Fruit fly (Drosophila melanogaster) whole organism, embryonic: ENCODE data around the gene dlg1.
A peak's percentile ranks its signal among the peaks of the same experiment; 100 is the strongest.

Source experiments
- Aef1 ChIP-seq: fragments of 200-800 bp; sonication (Bioruptor generic); IDR thresholded peaks from 3 replicates; pipeline ENCODE4 v1.3.6; 2022; ENCODE audit warnings: missing biosample characterization, missing genetic modification characterization
- Antp ChIP-seq: fragments of 200-800 bp; sonication (Bioruptor generic); optimal IDR thresholded peaks from 3 replicates; lab custom pipeline; 2016; ENCODE audit warnings: missing biosample characterization, missing genetic modification characterization
- B-H1 ChIP-seq: fragments of 200-800 bp; sonication (Bioruptor generic); IDR thresholded peaks from 3 replicates; pipeline ENCODE4 v1.3.6; 2022; ENCODE audit warnings: missing biosample characterization, missing genetic modification characterization
- Bteb2 ChIP-seq: fragments of 200-800 bp; sonication (Bioruptor generic); optimal IDR thresholded peaks from 2 replicates; lab custom pipeline; 2016; ENCODE audit warnings: missing biosample characterization, missing genetic modification characterization
- C15 ChIP-seq: fragments of 200-800 bp; sonication (Bioruptor generic); IDR thresholded peaks from 3 replicates; pipeline ENCODE4 v1.3.6; 2022; ENCODE audit warnings: missing biosample characterization, missing genetic modification characterization
- CG10431 ChIP-seq: fragments of 200-800 bp; sonication (Bioruptor generic); optimal IDR thresholded peaks from 3 replicates; lab custom pipeline; 2018; ENCODE audit warnings: missing biosample characterization, mild to moderate bottlenecking, missing genetic modification characterization
- CG10543 ChIP-seq: fragments of 200-800 bp; sonication (Bioruptor generic); optimal IDR thresholded peaks from 3 replicates; lab custom pipeline; 2017; ENCODE audit warnings: missing biosample characterization, mild to moderate bottlenecking, missing genetic modification characterization, moderate library complexity
- CG11247 ChIP-seq: fragments of 200-800 bp; sonication (Bioruptor generic); IDR thresholded peaks from 2 replicates; pipeline ENCODE4 v1.3.6; 2022; ENCODE audit warnings: missing biosample characterization, missing genetic modification characterization
- CG14965 ChIP-seq: fragments of 200-800 bp; sonication (Bioruptor generic); optimal IDR thresholded peaks from 2 replicates; lab custom pipeline; 2016; ENCODE audit warnings: missing biosample characterization, missing genetic modification characterization, borderline replicate concordance
- CG15601 ChIP-seq: fragments of 200-800 bp; sonication (Bioruptor generic); optimal IDR thresholded peaks from 3 replicates; lab custom pipeline; 2019; ENCODE audit warnings: missing biosample characterization, mild to moderate bottlenecking, missing genetic modification characterization, moderate library complexity
- CG17385 ChIP-seq: fragments of 200-800 bp; sonication (Bioruptor generic); optimal IDR thresholded peaks from 3 replicates; lab custom pipeline; 2018; ENCODE audit warnings: missing biosample characterization, mild to moderate bottlenecking, missing genetic modification characterization
- CG3065 ChIP-seq: fragments of 200-800 bp; sonication (Bioruptor generic); optimal IDR thresholded peaks from 2 replicates; lab custom pipeline; 2016; ENCODE audit warnings: missing biosample characterization, missing genetic modification characterization
- CG33557 ChIP-seq: fragments of 200-800 bp; sonication (Bioruptor generic); optimal IDR thresholded peaks from 2 replicates; lab custom pipeline; 2019; ENCODE audit warnings: missing biosample characterization, mild to moderate bottlenecking, missing genetic modification characterization, moderate library complexity
- CG43689 ChIP-seq: fragments of 200-800 bp; sonication (Bioruptor generic); IDR thresholded peaks from 2 replicates; pipeline ENCODE4 v1.3.6; 2022; ENCODE audit warnings: missing biosample characterization, missing genetic modification characterization
- CG4707 ChIP-seq: fragments of 200-800 bp; sonication (Bioruptor generic); optimal IDR thresholded peaks from 2 replicates; lab custom pipeline; 2018; ENCODE audit warnings: missing biosample characterization, mild to moderate bottlenecking, missing genetic modification characterization, moderate library complexity
- CG8290 ChIP-seq, 3 experiments: fragments of 200-800 bp; sonication (Bioruptor generic); optimal IDR thresholded peaks; 2 replicates each; lab custom pipeline; 2016 to 2019; ENCODE audit warnings: missing biosample characterization in 3 of 3, missing genetic modification characterization in 3 of 3, mild to moderate bottlenecking in 2 of 3, moderate library complexity in 1 of 3
- CG9797 ChIP-seq: fragments of 200-800 bp; sonication (Bioruptor generic); optimal IDR thresholded peaks from 3 replicates; lab custom pipeline; 2018; ENCODE audit warnings: missing biosample characterization, mild to moderate bottlenecking, missing genetic modification characterization
- Dbx ChIP-seq: fragments of 200-800 bp; sonication (Bioruptor generic); IDR thresholded peaks from 3 replicates; pipeline ENCODE4 v1.3.6; 2022; ENCODE audit warnings: missing biosample characterization, missing genetic modification characterization
- Ets97D ChIP-seq: fragments of 200-800 bp; sonication (Bioruptor generic); optimal IDR thresholded peaks from 3 replicates; lab custom pipeline; 2016; ENCODE audit warnings: missing biosample characterization, missing genetic modification characterization
- Gug ChIP-seq: fragments of 200-800 bp; sonication (Bioruptor generic); IDR thresholded peaks from 4 replicates; pipeline ENCODE4 v1.3.6; 2022; ENCODE audit warnings: missing biosample characterization, missing genetic modification characterization
- HLH54F ChIP-seq: fragments of 200-800 bp; sonication (Bioruptor generic); optimal IDR thresholded peaks from 3 replicates; lab custom pipeline; 2016; ENCODE audit warnings: missing biosample characterization, missing genetic modification characterization
- Hmr ChIP-seq: fragments of 200-800 bp; sonication (Bioruptor generic); optimal IDR thresholded peaks from 3 replicates; lab custom pipeline; 2017; ENCODE audit warnings: mild to moderate bottlenecking, missing biosample characterization, missing genetic modification reagents, missing genetic modification characterization
- Hmx ChIP-seq: fragments of 200-800 bp; sonication (Bioruptor generic); optimal IDR thresholded peaks from 2 replicates; lab custom pipeline; 2016; ENCODE audit warnings: missing biosample characterization, missing genetic modification characterization
- Hr3 ChIP-seq: fragments of 200-800 bp; sonication (Bioruptor generic); optimal IDR thresholded peaks from 3 replicates; lab custom pipeline; 2016; ENCODE audit warnings: missing biosample characterization, missing genetic modification characterization
- Mad ChIP-seq: fragments of 200-800 bp; sonication (Bioruptor generic); optimal IDR thresholded peaks from 2 replicates; lab custom pipeline; 2016; ENCODE audit warnings: missing biosample characterization, missing genetic modification characterization
- Med ChIP-seq: fragments of 200-800 bp; sonication (Bioruptor generic); peaks from one replicate; lab custom pipeline; 2016; ENCODE audit warnings: missing biosample characterization, missing genetic modification characterization, mild to moderate bottlenecking, inconsistent platforms, moderate library complexity
- Nf-YC ChIP-seq: fragments of 200-800 bp; optimal IDR thresholded peaks from 3 replicates; lab custom pipeline; 2019; ENCODE audit warnings: missing biosample characterization, mild to moderate bottlenecking, missing genetic modification characterization, moderate library complexity
- Optix ChIP-seq: fragments of 200-800 bp; sonication (Bioruptor generic); IDR thresholded peaks from 3 replicates; pipeline ENCODE4 v1.3.6; 2022; ENCODE audit warnings: missing biosample characterization, missing genetic modification characterization
- PHDP ChIP-seq: fragments of 200-800 bp; sonication (Bioruptor generic); optimal IDR thresholded peaks from 3 replicates; lab custom pipeline; 2018; ENCODE audit warnings: missing biosample characterization, mild to moderate bottlenecking, missing genetic modification characterization, moderate library complexity
- Sry-δ ChIP-seq: fragments of 200-800 bp; sonication (Bioruptor generic); optimal IDR thresholded peaks from 2 replicates; lab custom pipeline; 2016; ENCODE audit warnings: missing biosample characterization, missing genetic modification characterization
- Vsx1 ChIP-seq: fragments of 200-800 bp; sonication (Bioruptor generic); optimal IDR thresholded peaks from 2 replicates; lab custom pipeline; 2017; ENCODE audit warnings: missing biosample characterization, mild to moderate bottlenecking, missing genetic modification characterization, missing genetic modification reagents
- al ChIP-seq: fragments of 200-800 bp; sonication (Bioruptor generic); IDR thresholded peaks from 2 replicates; pipeline ENCODE4 v1.3.6; 2022; ENCODE audit warnings: missing biosample characterization, missing genetic modification characterization
- aop ChIP-seq: fragments of 200-800 bp; sonication (Bioruptor generic); IDR thresholded peaks from 2 replicates; pipeline ENCODE4 v1.3.6; 2022; ENCODE audit warnings: missing biosample characterization, missing genetic modification characterization
- ato ChIP-seq: fragments of 200-800 bp; sonication (Bioruptor generic); IDR thresholded peaks from 2 replicates; pipeline ENCODE4 v1.3.6; 2022; ENCODE audit warnings: missing biosample characterization, missing genetic modification characterization; ENCODE audit not compliant: partially characterized antibody
- btn ChIP-seq: fragments of 200-800 bp; sonication (Bioruptor generic); optimal IDR thresholded peaks from 2 replicates; lab custom pipeline; 2016; ENCODE audit warnings: missing biosample characterization, missing genetic modification characterization
- chn ChIP-seq: fragments of 200-800 bp; sonication (Bioruptor generic); optimal IDR thresholded peaks from 2 replicates; lab custom pipeline; 2016; ENCODE audit warnings: missing biosample characterization, missing genetic modification characterization
- danr ChIP-seq: fragments of 200-800 bp; sonication (Bioruptor generic); IDR thresholded peaks from 2 replicates; pipeline ENCODE4 v1.3.6; 2022; ENCODE audit warnings: missing biosample characterization, missing genetic modification characterization
- dmrt11E ChIP-seq: fragments of 200-800 bp; sonication (Bioruptor generic); optimal IDR thresholded peaks from 3 replicates; lab custom pipeline; 2018; ENCODE audit warnings: missing biosample characterization, mild to moderate bottlenecking, missing genetic modification characterization, moderate library complexity
- fru ChIP-seq: fragments of >200 bp; optimal IDR thresholded peaks from 2 replicates; lab custom pipeline; 2017
- gcm2 ChIP-seq: fragments of 200-800 bp; sonication (Bioruptor generic); optimal IDR thresholded peaks from 2 replicates; lab custom pipeline; 2016; ENCODE audit warnings: missing biosample characterization, missing genetic modification characterization
- hkb ChIP-seq, 2 experiments: fragments of 200-800 bp in 1 of 2; fragments of >200 bp in 1 of 2; sonication (Bioruptor generic) in 1 of 2; IDR thresholded peaks in 1 of 2; optimal IDR thresholded peaks in 1 of 2; 2 replicates each; pipeline versions ENCODE4 v1.3.6 to Lab custom; 2017 to 2022; ENCODE audit warnings: missing biosample characterization in 1 of 2, missing genetic modification characterization in 1 of 2
- kah ChIP-seq: fragments of 200-800 bp; sonication (Bioruptor generic); optimal IDR thresholded peaks from 2 replicates; lab custom pipeline; 2018; ENCODE audit warnings: missing biosample characterization, mild to moderate bottlenecking, missing genetic modification characterization
- klu ChIP-seq: fragments of 200-800 bp; sonication (Bioruptor generic); IDR thresholded peaks from 2 replicates; pipeline ENCODE4 v1.3.6; 2022; ENCODE audit warnings: missing biosample characterization, missing genetic modification characterization
- kni ChIP-seq: fragments of 200-800 bp; sonication (Bioruptor generic); optimal IDR thresholded peaks from 3 replicates; lab custom pipeline; 2017; ENCODE audit warnings: mild to moderate bottlenecking, missing biosample characterization, missing genetic modification reagents, missing genetic modification characterization
- lola ChIP-seq, 3 experiments: fragments of >200 bp in 2 of 3; fragments of 200-800 bp in 1 of 3; sonication (Bioruptor generic) in 1 of 3; optimal IDR thresholded peaks; 2 replicates each; lab custom pipeline; 2017 to 2019; ENCODE audit warnings: missing biosample characterization in 3 of 3, missing genetic modification characterization in 3 of 3, mild to moderate bottlenecking in 1 of 3, moderate library complexity in 1 of 3
- nau ChIP-seq: fragments of 200-800 bp; sonication (Bioruptor generic); optimal IDR thresholded peaks from 3 replicates; lab custom pipeline; 2017; ENCODE audit warnings: missing biosample characterization, mild to moderate bottlenecking, missing genetic modification characterization, missing genetic modification reagents
- pho ChIP-seq: fragments of 200-800 bp; sonication (Bioruptor generic); optimal IDR thresholded peaks from 2 replicates; lab custom pipeline; 2016; ENCODE audit warnings: missing biosample characterization, missing genetic modification characterization
- run ChIP-seq: fragments of 200-800 bp; sonication (Bioruptor generic); optimal IDR thresholded peaks from 3 replicates; lab custom pipeline; 2018; ENCODE audit warnings: missing biosample characterization, mild to moderate bottlenecking, missing genetic modification characterization
- tin ChIP-seq: fragments of 200-800 bp; sonication (Bioruptor generic); optimal IDR thresholded peaks from 3 replicates; lab custom pipeline; 2016; ENCODE audit warnings: missing biosample characterization, missing genetic modification characterization
- tio ChIP-seq: fragments of 200-800 bp; sonication (Bioruptor generic); optimal IDR thresholded peaks from 2 replicates; lab custom pipeline; 2017; ENCODE audit warnings: missing biosample characterization, missing genetic modification characterization, inconsistent platforms
- vfl ChIP-seq: fragments of 200-800 bp; sonication (Bioruptor generic); optimal IDR thresholded peaks from 2 replicates; lab custom pipeline; 2016; ENCODE audit warnings: missing biosample characterization, missing genetic modification characterization

The dlg1 gene

DNA sequence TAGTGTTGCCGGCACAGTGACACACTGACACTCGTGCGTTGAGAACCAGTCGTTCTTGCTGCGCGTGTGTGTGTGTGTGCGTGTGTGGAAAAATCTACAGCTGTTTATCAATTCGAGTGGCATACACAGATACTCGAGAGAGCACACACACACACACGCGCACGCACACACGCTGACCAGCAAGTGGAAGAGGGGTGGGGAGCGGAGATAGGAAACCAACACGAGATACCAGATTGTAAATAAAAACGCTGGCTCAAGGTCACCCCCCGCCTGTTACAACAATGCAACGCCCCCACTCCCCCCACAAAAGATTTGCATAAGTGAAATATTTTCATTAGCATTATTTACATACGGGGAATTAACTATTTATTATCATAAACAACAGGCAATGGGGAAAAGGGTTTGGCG lies 57.8 kb downstream of the dlg1 start (continued):
- peak; percentile 14 for TF ChIP-seq Nf-YC (tag; lab: Kevin White, UChicago)
- TF ChIP-seq gcm2 (GFP tag; lab: Kevin White, UChicago) = no peak
- TF ChIP-seq btn (GFP tag; lab: Kevin White, UChicago) = no peak
- peak in 1 of 3 experiments; percentile 20 for TF ChIP-seq lola (GFP tag; optimal IDR thresholded peaks at IDR 0.05; lab: Kevin White, UChicago)
- no peak for TF ChIP-seq aop (GFP tag; lab: Robert Waterston, UW)
- peak; percentile 46 for TF ChIP-seq CG33557 (GFP tag; lab: Kevin White, UChicago)
- TF ChIP-seq Sry-δ (GFP tag; lab: Kevin White, UChicago) = no peak
- peak; percentile 57 for TF ChIP-seq PHDP
- no peak for TF ChIP-seq Antp (GFP tag; lab: Kevin White, UChicago)
- TF ChIP-seq danr (GFP tag; lab: Robert Waterston, UW) = no peak
- no peak for TF ChIP-seq CG9797 (GFP tag; lab: Kevin White, UChicago)
- no peak for TF ChIP-seq Bteb2 (GFP tag; lab: Kevin White, UChicago)
- no peak for TF ChIP-seq run (tag; lab: Kevin White, UChicago)
- TF ChIP-seq klu (GFP tag; lab: Robert Waterston, UW) = no peak
- no peak for TF ChIP-seq Hmx (GFP tag; lab: Kevin White, UChicago)
- no peak for TF ChIP-seq CG14965 (GFP tag; lab: Kevin White, UChicago)
- TF ChIP-seq chn = no peak
- no peak for TF ChIP-seq Optix (GFP tag; lab: Robert Waterston, UW)
- no peak for TF ChIP-seq tio (GFP tag; lab: Kevin White, UChicago)
- no peak for TF ChIP-seq HLH54F (GFP tag; lab: Kevin White, UChicago)
- peak; percentile 21 for TF ChIP-seq dmrt11E (tag; lab: Kevin White, UChicago)
- no peak for TF ChIP-seq CG43689 (GFP tag; lab: Robert Waterston, UW)
- peak; percentile 11 for TF ChIP-seq CG4707 (GFP tag; lab: Kevin White, UChicago)
- TF ChIP-seq ato (GFP tag; lab: Robert Waterston, UW) = no peak
- TF ChIP-seq CG17385 (GFP tag; lab: Kevin White, UChicago) = peak; percentile 30
- TF ChIP-seq nau (GFP tag; lab: Kevin White, UChicago) = peak; percentile 66
- no peak for TF ChIP-seq hkb (optimal IDR thresholded peaks at IDR 0.05; lab: Kevin White, UChicago)
- 0 out of 2 replicates have a peak, but pooled peaks have one; percentile 30 for TF ChIP-seq hkb (GFP tag; IDR thresholded peaks at IDR 0.05; lab: Robert Waterston, UW)
- no peak for TF ChIP-seq B-H1
- no peak for TF ChIP-seq Mad (GFP tag; lab: Kevin White, UChicago)
- TF ChIP-seq al (GFP tag; lab: Robert Waterston, UW) = no peak
- TF ChIP-seq Vsx1 (GFP tag; lab: Kevin White, UChicago) = peak; percentile 53
- peak; percentile 75 for TF ChIP-seq Med (GFP tag; lab: Kevin White, UChicago)
- no peak for TF ChIP-seq Hr3
- TF ChIP-seq pho = no peak
- peak; percentile 11 for TF ChIP-seq CG10431 (GFP tag; lab: Kevin White, UChicago)
- TF ChIP-seq fru = no peak
- 0 out of 3 replicates have a peak, but pooled peaks have one; percentile 41 for TF ChIP-seq Dbx (GFP tag; lab: Robert Waterston, UW)
- TF ChIP-seq kni (GFP tag; lab: Kevin White, UChicago) = peak; percentile 59
- no peak for TF ChIP-seq tin
- TF ChIP-seq Gug (GFP tag; lab: Robert Waterston, UW) = no peak
- no peak for TF ChIP-seq vfl (GFP tag; lab: Kevin White, UChicago)
- TF ChIP-seq CG11247 (GFP tag; lab: Robert Waterston, UW) = no peak
- TF ChIP-seq Hmr (GFP tag; lab: Kevin White, UChicago) = peak; percentile 58
- peak; percentile 56 for TF ChIP-seq CG15601 (tag; lab: Kevin White, UChicago)
- 0 out of 3 replicates have a peak, but pooled peaks have one; percentile 13 for TF ChIP-seq Aef1 (GFP tag; lab: Robert Waterston, UW)
- no peak for TF ChIP-seq Ets97D (GFP tag; lab: Kevin White, UChicago)
- no peak for TF ChIP-seq CG8290 (GFP tag; optimal IDR thresholded peaks at IDR 0.05; lab: Kevin White, UChicago)
- peak in 1 of 2 experiments; percentile 6 for TF ChIP-seq CG8290 (tag; optimal IDR thresholded peaks at IDR 0.05; lab: Kevin White, UChicago)
- no peak for TF ChIP-seq CG3065
- TF ChIP-seq CG10543 (GFP tag; lab: Kevin White, UChicago) = peak; percentile 81
- TF ChIP-seq C15 (GFP tag; lab: Robert Waterston, UW) = no peak
- no peak for TF ChIP-seq kah (GFP tag; lab: Kevin White, UChicago)
